Worm (Caenorhabditis elegans) whole organism, midembryonic: ENCODE measurements around the gene ZK512.2.

Experiments used
- T22C8.4 ChIP-seq: fragments of 200-800 bp; sonication (Bioruptor generic); IDR thresholded peaks from 2 replicates; pipeline ENCODE4 v1.3.6; 2022; ENCODE audit warnings: missing genetic modification characterization, missing compliant biosample characterization
- flt-1 ChIP-seq: fragments of 200-800 bp; sonication (Bioruptor generic); IDR thresholded peaks from 2 replicates; pipeline ENCODE4 v1.3.6; 2022; ENCODE audit warnings: missing genetic modification characterization, missing compliant biosample characterization
- tab-1 ChIP-seq: fragments of 200-800 bp; sonication (Bioruptor generic); IDR thresholded peaks from 2 replicates; pipeline ENCODE4 v1.3.6; 2022; ENCODE audit warnings: missing genetic modification characterization, missing compliant biosample characterization
- ztf-23 ChIP-seq: fragments of 200-800 bp; sonication (Bioruptor generic); IDR thresholded peaks from 2 replicates; pipeline ENCODE4 v1.3.6; 2022; ENCODE audit warnings: missing genetic modification reagents, missing genetic modification characterization, missing compliant biosample characterization
- ztf-29 ChIP-seq: fragments of 200-800 bp; sonication (Bioruptor generic); IDR thresholded peaks from 2 replicates; pipeline ENCODE4 v1.3.6; 2022; ENCODE audit warnings: missing genetic modification reagents, missing genetic modification characterization, missing compliant biosample characterization

- TF ChIP-seq flt-1 (GFP tag; lab: Robert Waterston, UW) (no peak), tab-1 (GFP tag; lab: Robert Waterston, UW) (no peak), T22C8.4 (GFP tag; lab: Robert Waterston, UW) (peak; percentile 23; the same call in 1 of the 2 replicates), ztf-23 (GFP tag; lab: Robert Waterston, UW) (no peak), ztf-29 (no peak)
Measured at ce11 chrIII:9143911-9144310, 683 bp downstream of the ZK512.2 start, which contains the start of gene ZK512.11.
